Worm (Caenorhabditis elegans) whole organism, L2 larva: ENCODE data around the gene dtmk-1.

Experiments used
- C34F6.9 ChIP-seq: fragments of 150-350 bp; optimal IDR thresholded peaks from 2 replicates; lab custom pipeline; 2014; ENCODE audit warnings: missing biosample characterization, missing genetic modification characterization
- F13H6.1 ChIP-seq: sonication (generic microtip); optimal IDR thresholded peaks from 2 replicates; lab custom pipeline; 2016; ENCODE audit warnings: missing genetic modification characterization, missing compliant biosample characterization
- R02D3.7 ChIP-seq: fragments of 150-350 bp; optimal IDR thresholded peaks from 2 replicates; lab custom pipeline; 2014; ENCODE audit warnings: missing biosample characterization, missing genetic modification characterization
- Y55F3AM.14 ChIP-seq: fragments of 200-800 bp; sonication (Bioruptor generic); optimal IDR thresholded peaks from 2 replicates; lab custom pipeline; 2018; ENCODE audit warnings: mild to moderate bottlenecking, missing genetic modification characterization, missing compliant biosample characterization
- ZK546.5 ChIP-seq: sonication (generic microtip); optimal IDR thresholded peaks from 2 replicates; lab custom pipeline; 2017; ENCODE audit warnings: missing biosample characterization, missing genetic modification characterization
- aly-2 ChIP-seq: fragments of 150-350 bp; optimal IDR thresholded peaks from 2 replicates; lab custom pipeline; 2014; ENCODE audit warnings: missing biosample characterization, missing genetic modification characterization
- ceh-16 ChIP-seq: fragments of 150-350 bp; optimal IDR thresholded peaks from 2 replicates; lab custom pipeline; 2014; ENCODE audit warnings: missing biosample characterization, missing genetic modification characterization
- ceh-82 ChIP-seq: fragments of 150-350 bp; optimal IDR thresholded peaks from 2 replicates; lab custom pipeline; 2014; ENCODE audit warnings: missing biosample characterization, missing genetic modification characterization
- egl-27 ChIP-seq: sonication (generic microtip); optimal IDR thresholded peaks from 3 replicates; lab custom pipeline; 2017; ENCODE audit warnings: missing biosample characterization, missing genetic modification reagents, missing genetic modification characterization
- elt-1 ChIP-seq: fragments of 150-350 bp; optimal IDR thresholded peaks from 2 replicates; lab custom pipeline; 2014; ENCODE audit warnings: missing biosample characterization, missing genetic modification characterization
- fos-1 ChIP-seq: fragments of 150-350 bp; optimal IDR thresholded peaks from 2 replicates; lab custom pipeline; 2014; ENCODE audit warnings: missing biosample characterization, missing genetic modification characterization
- gmeb-1 ChIP-seq: fragments of 150-350 bp; optimal IDR thresholded peaks from 2 replicates; lab custom pipeline; 2014; ENCODE audit warnings: missing biosample characterization, missing genetic modification characterization
- lin-11 ChIP-seq: fragments of 150-350 bp; sonication (generic microtip); optimal IDR thresholded peaks from 2 replicates; lab custom pipeline; 2014; ENCODE audit warnings: missing biosample characterization, missing genetic modification characterization, inconsistent platforms, mixed read lengths
- lin-39 ChIP-seq: fragments of 150-350 bp; optimal IDR thresholded peaks from 2 replicates; lab custom pipeline; 2014; ENCODE audit warnings: missing biosample characterization, missing genetic modification reagents, missing genetic modification characterization
- lsy-2 ChIP-seq, 2 experiments: fragments of 150-350 bp in 1 of 2; sonication (generic microtip) in 1 of 2; optimal IDR thresholded peaks; 2 replicates each; lab custom pipeline; 2014 to 2017; ENCODE audit warnings: missing biosample characterization in 2 of 2, missing genetic modification characterization in 2 of 2
- mdl-1 ChIP-seq, 2 experiments: fragments of 150-350 bp in 1 of 2; sonication (generic microtip) in 1 of 2; optimal IDR thresholded peaks; 2 replicates each; lab custom pipeline; 2017; ENCODE audit warnings: missing biosample characterization in 2 of 2, missing genetic modification characterization in 2 of 2
- nhr-12 ChIP-seq: fragments of 150-350 bp; optimal IDR thresholded peaks from 2 replicates; lab custom pipeline; 2014; ENCODE audit warnings: missing biosample characterization, missing genetic modification characterization
- nhr-129 ChIP-seq: fragments of 150-350 bp; optimal IDR thresholded peaks from 2 replicates; lab custom pipeline; 2014; ENCODE audit warnings: missing biosample characterization, missing genetic modification characterization
- nhr-21 ChIP-seq: fragments of 150-350 bp; optimal IDR thresholded peaks from 2 replicates; lab custom pipeline; 2014; ENCODE audit warnings: missing biosample characterization, missing genetic modification characterization
- nhr-237 ChIP-seq: fragments of 150-350 bp; optimal IDR thresholded peaks from 2 replicates; lab custom pipeline; 2014; ENCODE audit warnings: missing biosample characterization, missing genetic modification characterization
- nhr-25 ChIP-seq: fragments of 150-350 bp; sonication (generic microtip); optimal IDR thresholded peaks from 3 replicates; lab custom pipeline; 2014; ENCODE audit warnings: missing biosample characterization, missing genetic modification characterization
- nhr-6 ChIP-seq: fragments of 150-350 bp; optimal IDR thresholded peaks from 2 replicates; lab custom pipeline; 2014; ENCODE audit warnings: missing biosample characterization, missing genetic modification characterization
- peb-1 ChIP-seq: fragments of 150-350 bp; optimal IDR thresholded peaks from 2 replicates; lab custom pipeline; 2014; ENCODE audit warnings: missing biosample characterization, missing genetic modification characterization
- sem-4 ChIP-seq: fragments of 150-350 bp; optimal IDR thresholded peaks from 2 replicates; lab custom pipeline; 2014; ENCODE audit warnings: missing biosample characterization, missing genetic modification reagents, missing genetic modification characterization
- skn-1 ChIP-seq: sonication (generic microtip); optimal IDR thresholded peaks from 2 replicates; lab custom pipeline; 2017; ENCODE audit warnings: missing biosample characterization, missing genetic modification characterization
- sma-3 ChIP-seq: sonication (generic microtip); optimal IDR thresholded peaks from 2 replicates; lab custom pipeline; 2016; ENCODE audit warnings: missing genetic modification reagents, missing genetic modification characterization, missing compliant biosample characterization
- sma-9 ChIP-seq, 2 experiments: fragments of 150-350 bp in 1 of 2; sonication (generic microtip) in 1 of 2; optimal IDR thresholded peaks; 2 replicates each; lab custom pipeline; 2014 to 2016; ENCODE audit warnings: missing genetic modification characterization in 2 of 2, mild to moderate bottlenecking in 1 of 2, missing biosample characterization in 1 of 2, missing compliant biosample characterization in 1 of 2, missing genetic modification reagents in 1 of 2, moderate library complexity in 1 of 2
- snpc-4 ChIP-seq: fragments of 150-350 bp; optimal IDR thresholded peaks from 2 replicates; lab custom pipeline; 2014; ENCODE audit warnings: missing biosample characterization, missing genetic modification characterization
- unc-55 ChIP-seq: fragments of 150-350 bp; sonication (generic microtip); optimal IDR thresholded peaks from 3 replicates; lab custom pipeline; 2014; ENCODE audit warnings: missing biosample characterization, missing genetic modification reagents, missing genetic modification characterization
- unc-62 ChIP-seq: fragments of 150-350 bp; optimal IDR thresholded peaks from 2 replicates; lab custom pipeline; 2014; ENCODE audit warnings: missing biosample characterization, missing genetic modification reagents, missing genetic modification characterization
- zag-1 ChIP-seq: fragments of 150-350 bp; optimal IDR thresholded peaks from 2 replicates; lab custom pipeline; 2014; ENCODE audit warnings: missing biosample characterization, missing genetic modification characterization
- ztf-1 ChIP-seq: fragments of 200-800 bp; sonication (Bioruptor generic); conservative IDR thresholded peaks from 2 replicates; pipeline ENCODE4 v1.3.6; 2022; ENCODE audit warnings: missing genetic modification characterization, missing compliant biosample characterization
- ztf-11 ChIP-seq: sonication (generic microtip); optimal IDR thresholded peaks from 2 replicates; lab custom pipeline; 2017; ENCODE audit warnings: missing biosample characterization, missing genetic modification characterization
- ztf-4 ChIP-seq: fragments of 150-350 bp; optimal IDR thresholded peaks from 2 replicates; lab custom pipeline; 2014; ENCODE audit warnings: missing biosample characterization, missing genetic modification characterization

Gene dtmk-1

ce11 chrII:9966954-9967353 lies at the start of gene dtmk-1:
Gene dtmk-1 (minus strand): TSS chrII:9967099.
- TF ChIP-seq ceh-16 (tag; lab: Kevin White, UChicago) (no peak), sma-9 (GFP tag; optimal IDR thresholded peaks at IDR 0.05; lab: Kevin White, UChicago) (peak; percentile 15), sma-9 (tag; optimal IDR thresholded peaks at IDR 0.05; lab: Kevin White, UChicago) (no peak)

- peak; percentile 36 for TF ChIP-seq sma-9 (GFP tag; optimal IDR thresholded peaks at IDR 0.05; lab: Kevin White, UChicago)
- no peak for TF ChIP-seq sma-9 (tag; optimal IDR thresholded peaks at IDR 0.05; lab: Kevin White, UChicago)
- peak; percentile 40 for TF ChIP-seq F13H6.1 (tag; lab: Kevin White, UChicago)
- TF ChIP-seq nhr-21 (tag; lab: Kevin White, UChicago), result no peak
- peak; percentile 6 to 12 for TF ChIP-seq mdl-1 (tag; optimal IDR thresholded peaks at IDR 0.05; lab: Kevin White, UChicago)
- peak; percentile 10 for TF ChIP-seq sma-3
- TF ChIP-seq nhr-129 (tag; lab: Kevin White, UChicago), result peak; percentile 44
- no peak for TF ChIP-seq nhr-237 (tag; lab: Kevin White, UChicago)
- TF ChIP-seq lin-11 (tag; lab: Kevin White, UChicago), result peak; percentile 24
Observed at ce11 chrII:10016013-10016412, 49.1 kb upstream of the dtmk-1 start, which contains the start of gene lec-2. Gene lec-2 (minus strand): TSS chrII:10016183.

DNA sequence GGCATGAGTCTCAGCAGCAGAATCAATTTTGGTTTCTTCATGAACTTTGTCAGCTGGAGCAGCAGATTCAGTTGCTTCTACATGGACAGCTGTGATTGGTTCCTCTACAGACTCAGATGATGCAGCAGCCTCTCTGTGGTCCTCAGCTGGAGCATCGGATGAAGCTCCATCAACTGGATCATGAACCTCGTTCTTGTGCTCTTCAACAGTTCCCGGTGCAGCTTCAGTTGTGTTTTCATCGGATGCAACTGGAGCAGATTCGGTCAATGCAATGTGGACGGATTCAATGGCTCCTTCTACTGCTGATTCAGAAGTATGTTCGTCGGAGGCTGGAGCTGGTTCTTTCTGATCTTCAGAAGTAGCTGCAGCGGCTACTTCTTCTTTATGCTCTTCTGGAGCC lies 47.5 kb upstream of the dtmk-1 start:
- no peak for TF ChIP-seq ztf-11
- no peak for TF ChIP-seq egl-27
- TF ChIP-seq elt-1 (tag; lab: Kevin White, UChicago), result no peak
- no peak for TF ChIP-seq ztf-1 (GFP tag; lab: Robert Waterston, UW)
- no peak for TF ChIP-seq lin-39
- no peak for TF ChIP-seq nhr-6 (tag; lab: Kevin White, UChicago)
- TF ChIP-seq C34F6.9, result no peak
- no peak for TF ChIP-seq R02D3.7 (tag; lab: Kevin White, UChicago)
- no peak for TF ChIP-seq lin-11 (tag; lab: Kevin White, UChicago)
- no peak for TF ChIP-seq fos-1 (tag; lab: Kevin White, UChicago)
- TF ChIP-seq ceh-16 (tag; lab: Kevin White, UChicago), result no peak
- no peak for TF ChIP-seq gmeb-1 (tag; lab: Kevin White, UChicago)
- TF ChIP-seq unc-55 (GFP tag; lab: Kevin White, UChicago), result no peak
- no peak for TF ChIP-seq peb-1 (tag; lab: Kevin White, UChicago)
- TF ChIP-seq sma-3, result no peak
- no peak for TF ChIP-seq mdl-1 (tag; optimal IDR thresholded peaks at IDR 0.05; lab: Kevin White, UChicago)
- TF ChIP-seq lsy-2 (tag; optimal IDR thresholded peaks at IDR 0.05; lab: Kevin White, UChicago), result no peak
- TF ChIP-seq unc-62 (GFP tag; lab: Kevin White, UChicago), result no peak
- TF ChIP-seq skn-1 (tag; lab: Kevin White, UChicago), result no peak

ce11 chrII:10012490-10012889 lies 45.6 kb upstream of the dtmk-1 start:
- TF ChIP-seq F13H6.1 (tag; lab: Kevin White, UChicago) (peak; percentile 23), elt-1 (tag; lab: Kevin White, UChicago) (no peak), ztf-1 (GFP tag; lab: Robert Waterston, UW) (no peak), C34F6.9 (no peak), nhr-129 (tag; lab: Kevin White, UChicago) (peak; percentile 82), zag-1 (no peak), lin-39 (no peak), snpc-4 (tag; lab: Kevin White, UChicago) (no peak), nhr-237 (tag; lab: Kevin White, UChicago) (no peak), Y55F3AM.14 (GFP tag; lab: Kevin White, UChicago) (no peak), sem-4 (tag; lab: Kevin White, UChicago) (no peak), nhr-25 (tag; lab: Kevin White, UChicago) (peak; percentile 24), aly-2 (tag; lab: Kevin White, UChicago) (no peak), ceh-82 (tag; lab: Kevin White, UChicago) (no peak), sma-9 (GFP tag; optimal IDR thresholded peaks at IDR 0.05; lab: Kevin White, UChicago) (peak; percentile 42), sma-9 (tag; optimal IDR thresholded peaks at IDR 0.05; lab: Kevin White, UChicago) (no peak)

ce11 chrII:10011733-10012132 lies 44.8 kb upstream of the dtmk-1 start:
- TF ChIP-seq nhr-25 (tag; lab: Kevin White, UChicago) (peak; percentile 21), ZK546.5 (tag; lab: Kevin White, UChicago) (no peak), nhr-12 (no peak), ztf-4 (no peak), sma-3 (peak; percentile 43)
